Worm (Caenorhabditis elegans): Measurements from ENCODE around the gene eef-1G.

Gene eef-1G

ce11 chrV:10940571-10940991 is 24.9 kb upstream of the eef-1G start:
- TF ChIP-seq mef-2 (tag; optimal IDR thresholded peaks at IDR 0.05) (no peak), ceh-63 (GFP tag; optimal IDR thresholded peaks at IDR 0.05) (no peak), blmp-1 (tag; optimal IDR thresholded peaks at IDR 0.05) (peak; percentile 93), dpl-1 (GFP tag; optimal IDR thresholded peaks at IDR 0.05) (peak; percentile 4 to 32 (median 30)), tlp-1 (tag; optimal IDR thresholded peaks at IDR 0.05) (no peak), ztf-4 (tag; optimal IDR thresholded peaks at IDR 0.05) (peak; percentile 16), irx-1 (tag; optimal IDR thresholded peaks at IDR 0.05) (no peak), pax-3 (tag; optimal IDR thresholded peaks at IDR 0.05) (no peak), unc-62 (GFP tag; optimal IDR thresholded peaks at IDR 0.05) (no peak), nhr-11 (tag; optimal IDR thresholded peaks at IDR 0.05) (no peak), C34B4.2 (tag; optimal IDR thresholded peaks at IDR 0.05) (no peak), hlh-4 (tag; optimal IDR thresholded peaks at IDR 0.05) (no peak), nhr-84 (tag; optimal IDR thresholded peaks at IDR 0.05) (no peak), egl-27 (tag; optimal IDR thresholded peaks at IDR 0.05) (no peak), nhr-90 (tag; optimal IDR thresholded peaks at IDR 0.05; ENCODE audit: poor library complexity) (peak; percentile 50), xbp-1 (tag; optimal IDR thresholded peaks at IDR 0.05) (peak; percentile 24), nhr-237 (tag; optimal IDR thresholded peaks at IDR 0.05) (no peak), dsc-1 (tag; optimal IDR thresholded peaks at IDR 0.05) (peak; percentile 11), skn-1 (tag; optimal IDR thresholded peaks at IDR 0.05) (peak; percentile 66), unc-98 (GFP tag; IDR thresholded peaks at IDR 0.05) (no peak), lin-39 (tag; optimal IDR thresholded peaks at IDR 0.05) (no peak), aha-1 (tag; optimal IDR thresholded peaks at IDR 0.05) (no peak), ceh-8 (GFP tag; optimal IDR thresholded peaks at IDR 0.05) (no peak), lin-35 (GFP tag; optimal IDR thresholded peaks at IDR 0.05) (peak; percentile 43 to 61), alr-1 (tag; optimal IDR thresholded peaks at IDR 0.05; ENCODE audit: borderline replicate concordance) (no peak), nhr-20 (tag; optimal IDR thresholded peaks at IDR 0.05) (peak; percentile 73), fos-1 (tag; optimal IDR thresholded peaks at IDR 0.05) (peak; percentile 62), ceh-88 (GFP tag; IDR thresholded peaks at IDR 0.05) (no peak), unc-86 (tag; optimal IDR thresholded peaks at IDR 0.05) (no peak), aly-2 (tag; optimal IDR thresholded peaks at IDR 0.05) (peak; percentile 6), Y116A8C.19 (tag; optimal IDR thresholded peaks at IDR 0.05; ENCODE audit: borderline replicate concordance) (no peak), jun-1 (tag; optimal IDR thresholded peaks at IDR 0.05) (peak; percentile 62), ces-1 (GFP tag; optimal IDR thresholded peaks at IDR 0.05) (no peak), nhr-71 (tag; optimal IDR thresholded peaks at IDR 0.05) (peak; percentile 83), snpc-4 (tag; optimal IDR thresholded peaks at IDR 0.05) (no peak), nhr-12 (tag; optimal IDR thresholded peaks at IDR 0.05) (no peak), tbx-2 (tag; optimal IDR thresholded peaks at IDR 0.05) (peak; percentile 24), unc-30 (tag; optimal IDR thresholded peaks at IDR 0.05) (no peak), fkh-10 (GFP tag; optimal IDR thresholded peaks at IDR 0.05) (peak; percentile 18), fkh-4 (tag; optimal IDR thresholded peaks at IDR 0.05; ENCODE audit: borderline replicate concordance) (no peak), pqm-1 (tag; optimal IDR thresholded peaks at IDR 0.05) (peak; percentile 16), sox-4 (tag; optimal IDR thresholded peaks at IDR 0.05) (no peak), pag-3 (tag; optimal IDR thresholded peaks at IDR 0.05; ENCODE audit: borderline replicate concordance, insufficient read depth) (no peak), ets-5 (GFP tag; IDR thresholded peaks at IDR 0.05) (no peak), C04F5.9 (tag; optimal IDR thresholded peaks at IDR 0.05) (no peak), elt-3 (tag; optimal IDR thresholded peaks at IDR 0.05) (peak in 3 of 6 experiments; percentile 19 to 83 (median 61)), ama-1 (optimal IDR thresholded peaks at IDR 0.05) (peak; percentile 23), unc-130 (tag; optimal IDR thresholded peaks at IDR 0.05) (no peak), nhr-28 (tag; optimal IDR thresholded peaks at IDR 0.05) (no peak), nhr-85 (tag) (peak; percentile 87), lin-13 (GFP tag; optimal IDR thresholded peaks at IDR 0.05) (no peak), zip-4 (GFP tag; optimal IDR thresholded peaks at IDR 0.05) (peak; percentile 71), lir-3 (tag; optimal IDR thresholded peaks at IDR 0.05; ENCODE audit: poor library complexity) (no peak), egl-13 (tag; optimal IDR thresholded peaks at IDR 0.05) (no peak)

Data from whole organism, L1 larva.